Worm (Caenorhabditis elegans): ENCODE results near the gene asp-5.

DNA sequence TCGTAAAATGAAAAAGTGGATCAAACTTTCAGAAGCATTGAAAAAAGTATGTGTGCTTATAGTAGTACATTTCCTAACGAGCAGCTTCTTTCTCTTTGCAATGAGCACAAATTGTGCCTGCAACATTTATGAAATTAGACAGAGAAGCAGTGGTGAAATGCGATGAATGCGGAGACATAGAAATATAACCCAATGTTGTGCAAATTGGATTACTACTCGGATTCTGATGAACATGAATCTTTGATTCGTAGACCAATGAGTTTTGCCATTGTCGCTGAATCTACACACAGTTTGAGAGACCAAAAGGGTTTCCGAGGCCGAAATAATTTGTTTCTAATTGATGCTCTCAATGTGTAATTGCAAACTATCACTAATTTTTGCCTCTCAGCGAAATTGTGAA is 18.2 kb upstream of the asp-5 start:
- TF ChIP-seq lsy-12 (tag; optimal IDR thresholded peaks at IDR 0.05) = no peak
- TF ChIP-seq unc-39 (tag; optimal IDR thresholded peaks at IDR 0.05) = no peak
- no peak for TF ChIP-seq ceh-82 (tag; optimal IDR thresholded peaks at IDR 0.05)
- no peak for TF ChIP-seq fos-1 (tag; optimal IDR thresholded peaks at IDR 0.05)
- TF ChIP-seq pqm-1 (tag; optimal IDR thresholded peaks at IDR 0.05) = no peak
- TF ChIP-seq mml-1 (tag; optimal IDR thresholded peaks at IDR 0.05) = no peak
- TF ChIP-seq pha-4 (tag; optimal IDR thresholded peaks at IDR 0.05) = no peak
- TF ChIP-seq elt-2 (tag; optimal IDR thresholded peaks at IDR 0.05) = no peak
